Worm (Caenorhabditis elegans) whole organism, L1 larva: Measurements from ENCODE around the gene H11L12.1.
A peak's percentile ranks its signal among the peaks of the same experiment; 100 is the strongest.

ENCODE experiments used
- aha-1 ChIP-seq: fragments of 150-350 bp; optimal IDR thresholded peaks from 2 replicates; lab custom pipeline; 2014; ENCODE audit warnings: missing biosample characterization, missing genetic modification characterization
- blmp-1 ChIP-seq: fragments of 150-350 bp; optimal IDR thresholded peaks from 2 replicates; lab custom pipeline; 2014; ENCODE audit warnings: missing biosample characterization, missing genetic modification characterization
- hpl-2 ChIP-seq: fragments of 150-350 bp; optimal IDR thresholded peaks from 2 replicates; lab custom pipeline; 2014; ENCODE audit warnings: missing biosample characterization, missing genetic modification reagents, missing genetic modification characterization
- isw-1 ChIP-seq: fragments of 200-800 bp; sonication (Bioruptor generic); IDR thresholded peaks from 2 replicates; pipeline ENCODE4 v1.3.6; 2022; ENCODE audit warnings: missing genetic modification characterization, missing compliant biosample characterization
- lin-15B ChIP-seq: fragments of 150-350 bp; sonication (generic microtip); optimal IDR thresholded peaks from 3 replicates; lab custom pipeline; 2014; ENCODE audit warnings: missing biosample characterization, missing genetic modification characterization
- lin-35 ChIP-seq, 2 experiments: fragments of 150-350 bp; optimal IDR thresholded peaks; 2 replicates each; lab custom pipeline; 2014; ENCODE audit warnings: missing biosample characterization in 2 of 2, missing genetic modification characterization in 2 of 2, missing genetic modification reagents in 2 of 2
- nhr-11 ChIP-seq: fragments of 150-350 bp; optimal IDR thresholded peaks from 2 replicates; lab custom pipeline; 2014; ENCODE audit warnings: missing biosample characterization, missing genetic modification characterization
- ztf-11 ChIP-seq, 2 experiments: sonication (generic microtip); optimal IDR thresholded peaks; 2 replicates each; lab custom pipeline; 2016 to 2017; ENCODE audit warnings: missing genetic modification characterization in 2 of 2, missing biosample characterization in 1 of 2, missing compliant biosample characterization in 1 of 2

ce11 chrX:17685959-17686358 is 25.5 kb downstream of the H11L12.1 start:
- TF ChIP-seq isw-1 (GFP tag; lab: Robert Waterston, UW), result no peak
- TF ChIP-seq blmp-1 (tag; lab: Kevin White, UChicago), result peak; percentile 99
- no peak for TF ChIP-seq aha-1 (tag; lab: Kevin White, UChicago)
- no peak for TF ChIP-seq ztf-11 (tag; optimal IDR thresholded peaks at IDR 0.05; lab: Kevin White, UChicago)
- TF ChIP-seq lin-15B, result no peak
- no peak for TF ChIP-seq lin-35 (GFP tag; optimal IDR thresholded peaks at IDR 0.05; lab: Kevin White, UChicago)
- TF ChIP-seq hpl-2 (GFP tag; lab: Kevin White, UChicago), result no peak
- no peak for TF ChIP-seq nhr-11 (tag; lab: Kevin White, UChicago)
